Worm (Caenorhabditis elegans) whole organism, mixed stage, embryonic: ENCODE results near the gene cyb-3.

Experiments used
- M03D4.4 ChIP-seq: sonication (generic microtip); optimal IDR thresholded peaks from 2 replicates; lab custom pipeline; 2017; ENCODE audit warnings: mild to moderate bottlenecking, missing genetic modification characterization, missing compliant biosample characterization
- bed-3 ChIP-seq: fragments of 200-800 bp; sonication (Bioruptor generic); optimal IDR thresholded peaks from 3 replicates; lab custom pipeline; 2018; ENCODE audit warnings: mild to moderate bottlenecking, missing genetic modification characterization, moderate library complexity, missing compliant biosample characterization
- blmp-1 ChIP-seq: fragments of 150-350 bp; optimal IDR thresholded peaks from 2 replicates; lab custom pipeline; 2014; ENCODE audit warnings: missing biosample characterization, missing genetic modification characterization
- ceh-39 ChIP-seq: fragments of 150-350 bp; optimal IDR thresholded peaks from 2 replicates; lab custom pipeline; 2014; ENCODE audit warnings: missing biosample characterization, missing genetic modification characterization
- ceh-43 ChIP-seq: fragments of 200-800 bp; sonication (Bioruptor generic); optimal IDR thresholded peaks from 2 replicates; lab custom pipeline; 2018; ENCODE audit warnings: mild to moderate bottlenecking, missing genetic modification characterization, moderate library complexity, missing compliant biosample characterization
- ceh-83 ChIP-seq: fragments of 200-800 bp; sonication (Bioruptor generic); optimal IDR thresholded peaks from 2 replicates; lab custom pipeline; 2018; ENCODE audit warnings: mild to moderate bottlenecking, missing genetic modification characterization, missing compliant biosample characterization
- ces-1 ChIP-seq: fragments of 150-350 bp; optimal IDR thresholded peaks from 2 replicates; lab custom pipeline; 2014; ENCODE audit warnings: missing biosample characterization, missing genetic modification reagents, missing genetic modification characterization
- cnd-1 ChIP-seq: fragments of 200-800 bp; sonication (Bioruptor generic); optimal IDR thresholded peaks from 2 replicates; lab custom pipeline; 2018; ENCODE audit warnings: mild to moderate bottlenecking, missing genetic modification characterization, missing compliant biosample characterization
- elt-1 ChIP-seq: sonication (generic microtip); optimal IDR thresholded peaks from 2 replicates; lab custom pipeline; 2017; ENCODE audit warnings: missing genetic modification characterization, mild to moderate bottlenecking, missing compliant biosample characterization, antibody characterized with exemption, moderate library complexity, borderline replicate concordance; ENCODE audit not compliant: insufficient read depth
- flh-1 ChIP-seq: fragments of 200-800 bp; sonication (Bioruptor generic); optimal IDR thresholded peaks from 2 replicates; lab custom pipeline; 2018; ENCODE audit warnings: mild to moderate bottlenecking, missing genetic modification characterization, moderate library complexity, missing compliant biosample characterization
- ham-2 ChIP-seq: fragments of 200-800 bp; sonication (Bioruptor generic); optimal IDR thresholded peaks from 2 replicates; lab custom pipeline; 2018; ENCODE audit warnings: mild to moderate bottlenecking, missing genetic modification characterization, missing compliant biosample characterization
- hlh-1 ChIP-seq: fragments of 150-350 bp; optimal IDR thresholded peaks from 2 replicates; lab custom pipeline; 2014; ENCODE audit warnings: missing biosample characterization, missing genetic modification reagents, missing genetic modification characterization
- lin-13 ChIP-seq: fragments of 150-350 bp; optimal IDR thresholded peaks from 2 replicates; lab custom pipeline; 2014; ENCODE audit warnings: missing biosample characterization, missing genetic modification characterization
- lin-32 ChIP-seq: fragments of 200-800 bp; sonication (Bioruptor generic); optimal IDR thresholded peaks from 2 replicates; lab custom pipeline; 2018; ENCODE audit warnings: mild to moderate bottlenecking, missing genetic modification characterization, missing compliant biosample characterization
- lsy-2 ChIP-seq: fragments of 150-350 bp; optimal IDR thresholded peaks from 2 replicates; lab custom pipeline; 2014; ENCODE audit warnings: missing biosample characterization, missing genetic modification characterization
- mab-5 ChIP-seq: fragments of 150-350 bp; optimal IDR thresholded peaks from 2 replicates; lab custom pipeline; 2014; ENCODE audit warnings: missing biosample characterization, missing genetic modification characterization
- mep-1 ChIP-seq: fragments of 150-350 bp; optimal IDR thresholded peaks from 2 replicates; lab custom pipeline; 2017; ENCODE audit warnings: missing biosample characterization, missing genetic modification reagents, missing genetic modification characterization, inconsistent platforms
- nhr-12 ChIP-seq: fragments of 150-350 bp; optimal IDR thresholded peaks from 2 replicates; lab custom pipeline; 2014; ENCODE audit warnings: missing biosample characterization, missing genetic modification characterization
- nhr-2 ChIP-seq: fragments of 150-350 bp; optimal IDR thresholded peaks from 2 replicates; lab custom pipeline; 2014; ENCODE audit warnings: missing biosample characterization, missing genetic modification characterization
- nhr-76 ChIP-seq: sonication (generic microtip); optimal IDR thresholded peaks from 2 replicates; lab custom pipeline; 2017; ENCODE audit warnings: missing biosample characterization, missing genetic modification characterization
- pha-4 ChIP-seq: fragments of 150-350 bp; optimal IDR thresholded peaks from 2 replicates; lab custom pipeline; 2018; ENCODE audit warnings: missing biosample characterization, missing genetic modification reagents, missing genetic modification characterization
- sem-2 ChIP-seq: fragments of 200-800 bp; sonication (Bioruptor generic); optimal IDR thresholded peaks from 2 replicates; lab custom pipeline; 2018; ENCODE audit warnings: mild to moderate bottlenecking, missing genetic modification characterization, missing compliant biosample characterization
- snpc-4 ChIP-seq: fragments of 150-350 bp; optimal IDR thresholded peaks from 2 replicates; lab custom pipeline; 2014; ENCODE audit warnings: missing biosample characterization, missing genetic modification characterization
- sptf-1 ChIP-seq: sonication (generic microtip); optimal IDR thresholded peaks from 2 replicates; lab custom pipeline; 2017; ENCODE audit warnings: mild to moderate bottlenecking, missing genetic modification characterization, moderate library complexity, missing compliant biosample characterization
- tbx-8 ChIP-seq: fragments of 200-800 bp; sonication (Bioruptor generic); optimal IDR thresholded peaks from 2 replicates; lab custom pipeline; 2018; ENCODE audit warnings: mild to moderate bottlenecking, missing genetic modification characterization, moderate library complexity, missing compliant biosample characterization
- unc-120 ChIP-seq: sonication (generic microtip); optimal IDR thresholded peaks from 2 replicates; lab custom pipeline; 2017; ENCODE audit warnings: missing genetic modification characterization, missing compliant biosample characterization; ENCODE audit not compliant: poor library complexity, severe bottlenecking
- unc-39 ChIP-seq: fragments of 150-350 bp; optimal IDR thresholded peaks from 2 replicates; lab custom pipeline; 2014; ENCODE audit warnings: missing biosample characterization, missing genetic modification characterization
- unc-62 ChIP-seq: fragments of 150-350 bp; optimal IDR thresholded peaks from 2 replicates; lab custom pipeline; 2014; ENCODE audit warnings: missing biosample characterization, missing genetic modification reagents, missing genetic modification characterization
- zip-8 ChIP-seq: fragments of 150-350 bp; optimal IDR thresholded peaks from 2 replicates; lab custom pipeline; 2014; ENCODE audit warnings: missing biosample characterization, missing genetic modification characterization

Gene cyb-3

DNA sequence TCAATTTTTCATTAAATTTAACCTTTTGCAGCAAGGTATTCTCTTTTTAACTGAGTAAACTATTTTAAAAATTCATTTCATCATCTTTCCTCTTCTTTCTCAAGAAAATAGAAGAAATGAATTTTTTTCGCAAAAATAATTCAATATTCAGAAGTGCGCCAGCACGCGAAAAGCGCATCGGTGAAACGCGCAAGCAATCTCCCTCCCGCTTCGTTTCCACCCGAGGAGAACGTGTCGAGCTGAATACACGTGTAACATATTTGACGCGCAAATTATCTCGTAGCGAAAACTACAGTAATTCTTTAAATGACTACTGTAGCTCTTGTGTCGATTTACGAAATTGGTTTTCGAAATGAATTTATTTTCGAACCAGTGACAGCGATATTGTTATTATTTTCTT, 3.4 kb upstream of the cyb-3 start:
- TF ChIP-seq lsy-2, result no peak

DNA sequence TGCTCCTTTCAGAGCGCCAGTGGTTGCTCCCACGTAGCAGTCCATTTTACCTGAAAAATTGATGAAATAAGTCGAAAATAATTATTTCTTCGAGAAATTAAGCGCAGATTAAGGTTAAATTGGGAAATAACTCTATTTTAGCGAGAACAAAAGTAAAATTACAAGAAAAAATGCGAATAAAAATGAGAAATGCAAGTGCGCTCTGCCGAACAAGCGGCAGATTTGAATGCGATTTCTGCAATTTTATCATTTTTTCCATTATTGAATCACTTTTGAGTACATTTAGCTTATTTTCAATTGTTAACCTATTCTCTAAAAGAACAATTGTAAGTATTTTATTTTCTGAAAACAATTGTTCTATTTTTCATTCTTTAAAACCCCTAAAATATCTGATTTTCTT, 590 bp upstream of the cyb-3 start, which contains the start of gene T06E6.1:
Gene T06E6.1 (minus strand): TSS at position 56 of the 400 bp plus-strand sequence.
- no peak for TF ChIP-seq nhr-12
- TF ChIP-seq snpc-4 (tag; lab: Kevin White, UChicago), result no peak
- TF ChIP-seq mep-1 (tag; lab: Kevin White, UChicago), result no peak
- TF ChIP-seq unc-39 (tag; lab: Kevin White, UChicago), result no peak
- TF ChIP-seq hlh-1 (tag; lab: Kevin White, UChicago), result no peak
- TF ChIP-seq nhr-76 (tag; lab: Kevin White, UChicago), result no peak
- TF ChIP-seq ces-1 (GFP tag; lab: Kevin White, UChicago), result no peak
- no peak for TF ChIP-seq ceh-43 (GFP tag; lab: Kevin White, UChicago)
- TF ChIP-seq blmp-1, result no peak
- TF ChIP-seq lsy-2, result no peak
- no peak for TF ChIP-seq lin-32 (GFP tag; lab: Kevin White, UChicago)
- no peak for TF ChIP-seq pha-4 (tag; lab: Kevin White, UChicago)
- no peak for TF ChIP-seq cnd-1 (tag; lab: Kevin White, UChicago)
- TF ChIP-seq ceh-83 (GFP tag; lab: Kevin White, UChicago), result no peak
- no peak for TF ChIP-seq lin-13
- TF ChIP-seq elt-1 (tag; lab: Kevin White, UChicago), result no peak
- no peak for TF ChIP-seq sem-2 (GFP tag; lab: Kevin White, UChicago)
- no peak for TF ChIP-seq sptf-1
- TF ChIP-seq ceh-39 (tag; lab: Kevin White, UChicago), result no peak
- no peak for TF ChIP-seq tbx-8 (GFP tag; lab: Kevin White, UChicago)

DNA sequence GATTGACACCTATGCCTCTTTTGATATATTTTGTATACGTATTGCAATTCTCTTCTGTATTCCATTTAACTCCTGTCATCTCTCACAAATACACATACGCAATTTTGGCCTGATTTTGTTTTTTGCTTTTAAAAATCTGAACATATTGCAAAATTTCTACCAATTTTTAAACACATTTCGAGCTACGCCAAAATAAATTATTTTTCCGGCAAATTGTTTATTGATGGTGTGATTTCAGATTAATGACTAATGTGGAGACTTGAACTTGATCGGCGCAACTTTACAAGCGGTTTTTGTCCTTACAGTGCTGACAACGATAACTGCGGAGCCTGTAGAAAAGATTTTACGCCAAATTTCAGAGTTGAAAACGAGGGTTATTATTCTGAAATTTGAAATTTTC, 1.6 kb downstream of the cyb-3 start:
- TF ChIP-seq unc-62 (GFP tag; lab: Kevin White, UChicago), result no peak
- TF ChIP-seq ceh-83 (GFP tag; lab: Kevin White, UChicago), result no peak
- no peak for TF ChIP-seq nhr-12
- no peak for TF ChIP-seq cnd-1 (tag; lab: Kevin White, UChicago)
- no peak for TF ChIP-seq blmp-1
- TF ChIP-seq unc-120 (tag; lab: Kevin White, UChicago), result no peak
- TF ChIP-seq tbx-8 (GFP tag; lab: Kevin White, UChicago), result no peak
- TF ChIP-seq ceh-39 (tag; lab: Kevin White, UChicago), result no peak
- TF ChIP-seq zip-8 (tag; lab: Kevin White, UChicago), result no peak
- TF ChIP-seq hlh-1 (tag; lab: Kevin White, UChicago), result no peak
- no peak for TF ChIP-seq ham-2 (GFP tag; lab: Kevin White, UChicago)
- TF ChIP-seq bed-3, result no peak
- no peak for TF ChIP-seq unc-39 (tag; lab: Kevin White, UChicago)
- TF ChIP-seq snpc-4 (tag; lab: Kevin White, UChicago), result no peak
- TF ChIP-seq pha-4 (tag; lab: Kevin White, UChicago), result no peak
- TF ChIP-seq ceh-43 (GFP tag; lab: Kevin White, UChicago), result no peak
- TF ChIP-seq lin-32 (GFP tag; lab: Kevin White, UChicago), result no peak

DNA sequence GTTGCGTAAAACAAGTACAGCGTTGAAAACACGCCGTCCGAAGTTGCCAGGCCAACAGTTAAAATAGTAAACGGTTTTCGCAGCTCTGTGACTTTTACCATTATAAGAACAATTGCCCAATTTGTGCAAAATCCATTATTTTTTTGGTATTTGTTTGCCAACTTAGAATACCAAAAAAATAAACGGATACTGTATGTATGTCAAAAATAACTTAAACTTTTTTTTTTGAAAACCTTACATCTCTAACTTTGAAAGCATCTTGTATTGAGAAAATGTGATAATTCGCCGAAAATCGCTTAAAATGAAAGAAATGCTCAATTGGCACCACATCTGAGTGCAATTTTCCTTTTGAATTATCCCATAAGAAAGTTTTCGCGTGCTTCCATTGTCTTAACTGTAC, 3.2 kb downstream of the cyb-3 start, which contains the start of gene fbxa-199:
Gene fbxa-199 (minus strand): TSS at position 101 of the 400 bp plus-strand sequence.
- TF ChIP-seq lin-13 (no peak), mep-1 (tag; lab: Kevin White, UChicago) (no peak), hlh-1 (tag; lab: Kevin White, UChicago) (no peak)

DNA sequence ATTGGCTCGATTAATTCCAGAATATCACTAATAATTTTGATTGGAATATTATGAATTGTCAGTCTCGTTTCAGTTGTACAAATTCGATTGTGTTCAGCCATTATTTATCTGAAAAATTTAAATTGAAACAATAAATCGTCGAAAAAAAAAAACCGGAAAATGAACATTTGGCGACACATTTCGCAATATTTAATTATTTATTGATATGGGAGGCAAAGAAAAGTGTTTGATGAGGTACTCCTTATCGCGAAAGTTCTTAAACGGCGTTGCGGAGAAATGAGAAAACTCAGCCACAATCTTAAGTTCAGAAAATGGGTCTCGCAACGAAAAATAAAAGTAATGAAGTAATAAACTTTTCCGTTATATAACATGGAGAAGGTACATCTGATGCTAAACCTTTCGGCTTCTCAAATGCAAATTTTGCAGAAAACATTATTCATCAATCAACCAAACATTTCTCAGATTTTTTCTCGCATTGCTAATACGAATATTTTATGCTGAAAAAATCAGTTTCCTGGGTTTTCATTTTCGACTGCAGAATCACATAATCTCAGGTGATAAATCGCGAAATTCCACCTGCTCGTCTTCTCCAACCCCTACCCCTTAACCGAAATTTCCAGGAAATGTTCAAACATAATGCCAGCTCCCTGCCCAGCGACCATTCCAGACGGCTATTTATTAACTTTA, 4.3 kb downstream of the cyb-3 start, which contains the start of the genes T06E6.15 and sri-7:
Gene T06E6.15 (minus strand): TSS at position 101 of the 687 bp plus-strand sequence.
Gene sri-7 (plus strand): TSS at position 637 of the 687 bp plus-strand sequence.
- no peak for TF ChIP-seq lsy-2
- TF ChIP-seq flh-1 (GFP tag; lab: Kevin White, UChicago), result no peak
- no peak for TF ChIP-seq lin-32 (GFP tag; lab: Kevin White, UChicago)
- no peak for TF ChIP-seq ceh-43 (GFP tag; lab: Kevin White, UChicago)
- TF ChIP-seq ceh-39 (tag; lab: Kevin White, UChicago), result no peak
- TF ChIP-seq unc-39 (tag; lab: Kevin White, UChicago), result no peak
- TF ChIP-seq M03D4.4, result no peak
- TF ChIP-seq zip-8 (tag; lab: Kevin White, UChicago), result no peak
- TF ChIP-seq blmp-1, result no peak
- TF ChIP-seq nhr-76 (tag; lab: Kevin White, UChicago), result no peak
- TF ChIP-seq elt-1 (tag; lab: Kevin White, UChicago), result no peak
- TF ChIP-seq lin-13, result no peak
- no peak for TF ChIP-seq sem-2 (GFP tag; lab: Kevin White, UChicago)
- no peak for TF ChIP-seq unc-120 (tag; lab: Kevin White, UChicago)
- TF ChIP-seq nhr-2 (tag; lab: Kevin White, UChicago), result no peak
- no peak for TF ChIP-seq snpc-4 (tag; lab: Kevin White, UChicago)
- no peak for TF ChIP-seq sptf-1
- TF ChIP-seq cnd-1 (tag; lab: Kevin White, UChicago), result no peak
- TF ChIP-seq mab-5, result no peak
- no peak for TF ChIP-seq tbx-8 (GFP tag; lab: Kevin White, UChicago)
